Fruit fly (Drosophila melanogaster) whole organism, embryonic: Measurements from ENCODE around the gene RASSF8.

Source experiments
- CG10267 ChIP-seq: fragments of 200-800 bp; sonication (Bioruptor generic); optimal IDR thresholded peaks from 2 replicates; lab custom pipeline; 2018; ENCODE audit warnings: missing biosample characterization, mild to moderate bottlenecking, missing genetic modification characterization, moderate library complexity
- CG11560 ChIP-seq: fragments of 200-800 bp; sonication (Bioruptor generic); IDR thresholded peaks from 3 replicates; pipeline ENCODE4 v1.3.6; 2022; ENCODE audit warnings: missing biosample characterization, missing genetic modification characterization
- CG12071 ChIP-seq: fragments of 200-800 bp; sonication (Bioruptor generic); optimal IDR thresholded peaks from 3 replicates; lab custom pipeline; 2018; ENCODE audit warnings: missing biosample characterization, mild to moderate bottlenecking, missing genetic modification characterization
- CG12659 ChIP-seq: fragments of 200-800 bp; sonication (Bioruptor generic); optimal IDR thresholded peaks from 3 replicates; lab custom pipeline; 2017; ENCODE audit warnings: mild to moderate bottlenecking, missing biosample characterization, missing genetic modification reagents, missing genetic modification characterization
- CG13624 ChIP-seq: fragments of 200-800 bp; sonication (Bioruptor generic); optimal IDR thresholded peaks from 2 replicates; lab custom pipeline; 2016; ENCODE audit warnings: missing biosample characterization, missing genetic modification characterization
- CG13894 ChIP-seq: fragments of 200-800 bp; sonication (Bioruptor generic); optimal IDR thresholded peaks from 3 replicates; lab custom pipeline; 2018; ENCODE audit warnings: missing biosample characterization, mild to moderate bottlenecking, missing genetic modification characterization, moderate library complexity
- CG14014 ChIP-seq: fragments of 200-800 bp; sonication (Bioruptor generic); IDR thresholded peaks from 2 replicates; pipeline ENCODE4 v1.3.6; 2022; ENCODE audit warnings: missing biosample characterization, missing genetic modification characterization
- CG14667 ChIP-seq: fragments of 200-800 bp; sonication (Bioruptor generic); IDR thresholded peaks from 2 replicates; pipeline ENCODE4 v1.3.6; 2022; ENCODE audit warnings: missing biosample characterization, missing genetic modification characterization
- CG14710 ChIP-seq: fragments of 200-800 bp; sonication (Bioruptor generic); optimal IDR thresholded peaks from 3 replicates; lab custom pipeline; 2019; ENCODE audit warnings: missing biosample characterization, mild to moderate bottlenecking, missing genetic modification characterization, moderate library complexity
- CG15601 ChIP-seq: fragments of 200-800 bp; sonication (Bioruptor generic); optimal IDR thresholded peaks from 3 replicates; lab custom pipeline; 2019; ENCODE audit warnings: missing biosample characterization, mild to moderate bottlenecking, missing genetic modification characterization, moderate library complexity
- CG16779 ChIP-seq: fragments of 200-800 bp; sonication (Bioruptor generic); IDR thresholded peaks from 2 replicates; pipeline ENCODE4 v1.3.6; 2022; ENCODE audit warnings: missing biosample characterization, missing genetic modification characterization
- CG17328 ChIP-seq: fragments of 200-800 bp; sonication (Bioruptor generic); IDR thresholded peaks from 2 replicates; pipeline ENCODE4 v1.3.6; 2022; ENCODE audit warnings: missing biosample characterization, missing genetic modification characterization
- CG17359 ChIP-seq: fragments of 200-800 bp; sonication (Bioruptor generic); optimal IDR thresholded peaks from 3 replicates; lab custom pipeline; 2018; ENCODE audit warnings: missing biosample characterization, mild to moderate bottlenecking, missing genetic modification characterization, moderate library complexity
- CG18262 ChIP-seq: fragments of 200-800 bp; optimal IDR thresholded peaks from 3 replicates; lab custom pipeline; 2019; ENCODE audit warnings: missing biosample characterization, mild to moderate bottlenecking, missing genetic modification characterization, moderate library complexity
- CG30020 ChIP-seq: fragments of 200-800 bp; optimal IDR thresholded peaks from 2 replicates; lab custom pipeline; 2019; ENCODE audit warnings: missing biosample characterization, mild to moderate bottlenecking, missing genetic modification characterization, moderate library complexity
- CG31224 ChIP-seq: fragments of 200-800 bp; sonication (Bioruptor generic); IDR thresholded peaks from 2 replicates; pipeline ENCODE4 v1.3.6; 2022; ENCODE audit warnings: missing biosample characterization, missing genetic modification characterization
- CG3995 ChIP-seq: fragments of 200-800 bp; sonication (Bioruptor generic); optimal IDR thresholded peaks from 3 replicates; lab custom pipeline; 2016; ENCODE audit warnings: missing biosample characterization, missing genetic modification characterization
- CG4424 ChIP-seq: fragments of 200-800 bp; sonication (Bioruptor generic); optimal IDR thresholded peaks from 3 replicates; lab custom pipeline; 2016; ENCODE audit warnings: missing biosample characterization, missing genetic modification characterization
- CG8290 ChIP-seq, 3 experiments: fragments of 200-800 bp; sonication (Bioruptor generic); optimal IDR thresholded peaks; 2 replicates each; lab custom pipeline; 2016 to 2019; ENCODE audit warnings: missing biosample characterization in 3 of 3, missing genetic modification characterization in 3 of 3, mild to moderate bottlenecking in 2 of 3, moderate library complexity in 1 of 3
- CG8924 ChIP-seq: fragments of 200-800 bp; optimal IDR thresholded peaks from 3 replicates; lab custom pipeline; 2019; ENCODE audit warnings: missing biosample characterization, mild to moderate bottlenecking, missing genetic modification characterization, moderate library complexity
- Dll ChIP-seq: fragments of 200-800 bp; sonication (Bioruptor generic); IDR thresholded peaks from 4 replicates; pipeline ENCODE4 v1.3.6; 2022; ENCODE audit warnings: missing biosample characterization, missing genetic modification characterization; ENCODE audit not compliant: partially characterized antibody
- Doc3 ChIP-seq: fragments of 200-800 bp; sonication (Bioruptor generic); IDR thresholded peaks from 3 replicates; pipeline ENCODE4 v1.3.6; 2022; ENCODE audit warnings: missing biosample characterization, missing genetic modification characterization; ENCODE audit not compliant: partially characterized antibody
- HHEX ChIP-seq: fragments of 200-800 bp; sonication (Bioruptor generic); optimal IDR thresholded peaks from 3 replicates; lab custom pipeline; 2017; ENCODE audit warnings: missing biosample characterization, mild to moderate bottlenecking, missing genetic modification characterization, missing genetic modification reagents
- HLH3B ChIP-seq: fragments of 200-800 bp; sonication (Bioruptor generic); IDR thresholded peaks from 2 replicates; pipeline ENCODE4 v1.3.6; 2022; ENCODE audit warnings: missing biosample characterization, missing genetic modification characterization
- Lhr ChIP-seq: fragments of 200-800 bp; sonication (Bioruptor generic); optimal IDR thresholded peaks from 3 replicates; lab custom pipeline; 2017; ENCODE audit warnings: mild to moderate bottlenecking, missing biosample characterization, missing genetic modification reagents, missing genetic modification characterization
- Meics ChIP-seq: fragments of 200-800 bp; sonication (Bioruptor generic); optimal IDR thresholded peaks from 2 replicates; lab custom pipeline; 2017; ENCODE audit warnings: missing biosample characterization, mild to moderate bottlenecking, missing genetic modification characterization
- NK7.1 ChIP-seq: fragments of 200-800 bp; sonication (Bioruptor generic); optimal IDR thresholded peaks from 3 replicates; lab custom pipeline; 2016; ENCODE audit warnings: missing biosample characterization, missing genetic modification characterization
- Pdp1 ChIP-seq, 2 experiments: fragments of 200-800 bp; sonication (Bioruptor generic); optimal IDR thresholded peaks; 3 replicates each; lab custom pipeline; 2016; ENCODE audit warnings: missing biosample characterization in 2 of 2, missing genetic modification characterization in 2 of 2, mild to moderate bottlenecking in 1 of 2, moderate library complexity in 1 of 2
- Ptx1 ChIP-seq: fragments of 200-800 bp; sonication (Bioruptor generic); IDR thresholded peaks from 2 replicates; pipeline ENCODE4 v1.3.6; 2022; ENCODE audit warnings: missing biosample characterization, missing genetic modification characterization
- Sox100B ChIP-seq: fragments of 200-800 bp; sonication (Bioruptor generic); optimal IDR thresholded peaks from 3 replicates; lab custom pipeline; 2018; ENCODE audit warnings: missing biosample characterization, mild to moderate bottlenecking, missing genetic modification characterization
- abd-A ChIP-seq: fragments of 200-800 bp; sonication (Bioruptor generic); optimal IDR thresholded peaks from 3 replicates; lab custom pipeline; 2019; ENCODE audit warnings: missing biosample characterization, mild to moderate bottlenecking, missing genetic modification characterization, moderate library complexity
- aop ChIP-seq: fragments of 200-800 bp; sonication (Bioruptor generic); IDR thresholded peaks from 2 replicates; pipeline ENCODE4 v1.3.6; 2022; ENCODE audit warnings: missing biosample characterization, missing genetic modification characterization
- az2 ChIP-seq: fragments of 200-800 bp; sonication (Bioruptor generic); optimal IDR thresholded peaks from 3 replicates; lab custom pipeline; 2016; ENCODE audit warnings: missing biosample characterization, missing genetic modification characterization
- bcd ChIP-seq: fragments of 200-800 bp; sonication (Bioruptor generic); optimal IDR thresholded peaks from 2 replicates; lab custom pipeline; 2017; ENCODE audit warnings: missing biosample characterization, mild to moderate bottlenecking, missing genetic modification characterization
- cato ChIP-seq: fragments of 200-800 bp; sonication (Bioruptor generic); optimal IDR thresholded peaks from 2 replicates; lab custom pipeline; 2016; ENCODE audit warnings: missing biosample characterization, missing genetic modification characterization, borderline replicate concordance
- cg ChIP-seq: fragments of 200-800 bp; sonication (Bioruptor generic); optimal IDR thresholded peaks from 3 replicates; lab custom pipeline; 2019; ENCODE audit warnings: missing biosample characterization, mild to moderate bottlenecking, missing genetic modification characterization, moderate library complexity
- chinmo ChIP-seq: fragments of 200-800 bp; sonication (Bioruptor generic); IDR thresholded peaks from 4 replicates; pipeline ENCODE4 v1.3.6; 2022; ENCODE audit warnings: missing biosample characterization, missing genetic modification characterization; ENCODE audit not compliant: partially characterized antibody
- chm ChIP-seq: fragments of 200-800 bp; sonication (Bioruptor generic); IDR thresholded peaks from 2 replicates; pipeline ENCODE4 v1.3.6; 2022; ENCODE audit warnings: missing biosample characterization, missing genetic modification characterization
- dpn ChIP-seq, 2 experiments: fragments of 200-800 bp; sonication (Bioruptor generic); optimal IDR thresholded peaks; 3 replicates each; lab custom pipeline; 2016; ENCODE audit warnings: missing biosample characterization in 2 of 2, missing genetic modification characterization in 2 of 2
- dysf ChIP-seq: fragments of 200-800 bp; sonication (Bioruptor generic); IDR thresholded peaks from 3 replicates; pipeline ENCODE4 v1.3.6; 2022; ENCODE audit warnings: missing biosample characterization, missing genetic modification characterization
- ems ChIP-seq: fragments of 200-800 bp; sonication (Bioruptor generic); optimal IDR thresholded peaks from 3 replicates; lab custom pipeline; 2016; ENCODE audit warnings: missing biosample characterization, missing genetic modification characterization
- gce ChIP-seq: fragments of 200-800 bp; sonication (Bioruptor generic); IDR thresholded peaks from 3 replicates; pipeline ENCODE4 v1.3.6; 2022; ENCODE audit warnings: missing biosample characterization, missing genetic modification characterization
- lola ChIP-seq, 3 experiments: fragments of >200 bp in 2 of 3; fragments of 200-800 bp in 1 of 3; sonication (Bioruptor generic) in 1 of 3; optimal IDR thresholded peaks; 2 replicates each; lab custom pipeline; 2017 to 2019; ENCODE audit warnings: missing biosample characterization in 3 of 3, missing genetic modification characterization in 3 of 3, mild to moderate bottlenecking in 1 of 3, moderate library complexity in 1 of 3
- ranshi ChIP-seq: fragments of 200-800 bp; sonication (Bioruptor generic); IDR thresholded peaks from 2 replicates; pipeline ENCODE4 v1.3.6; 2022; ENCODE audit warnings: missing biosample characterization, missing genetic modification characterization
- row ChIP-seq: fragments of 200-800 bp; sonication (Bioruptor generic); IDR thresholded peaks from 3 replicates; pipeline ENCODE4 v1.3.6; 2022; ENCODE audit warnings: missing biosample characterization, missing genetic modification characterization
- sens ChIP-seq: fragments of 200-800 bp; sonication (Bioruptor generic); peaks from one replicate; lab custom pipeline; 2016; ENCODE audit warnings: missing biosample characterization, missing genetic modification characterization
- ssp ChIP-seq: fragments of 200-800 bp; sonication (Bioruptor generic); IDR thresholded peaks from 2 replicates; pipeline ENCODE4 v1.3.6; 2022; ENCODE audit warnings: missing biosample characterization, missing genetic modification characterization
- zen2 ChIP-seq: fragments of 200-800 bp; sonication (Bioruptor generic); IDR thresholded peaks from 3 replicates; pipeline ENCODE4 v1.3.6; 2022; ENCODE audit warnings: missing biosample characterization, missing genetic modification characterization; ENCODE audit not compliant: partially characterized antibody

The RASSF8 gene

DNA sequence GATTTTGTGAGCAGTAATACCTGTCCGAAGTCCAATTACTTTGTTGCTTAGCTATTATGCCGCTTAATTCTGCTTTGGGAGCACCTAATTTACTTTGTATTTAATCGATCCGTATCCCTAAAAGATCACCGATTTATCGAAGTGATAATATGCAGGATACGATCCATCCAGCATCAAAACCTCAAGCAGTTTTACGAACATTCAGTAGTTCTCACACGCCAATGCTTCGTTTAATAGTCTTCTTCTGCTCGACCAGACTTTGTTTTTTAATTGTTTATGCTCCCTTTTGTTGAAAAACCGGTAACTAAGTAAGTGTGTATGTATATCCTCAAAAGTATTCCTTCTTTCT is 13.4 kb upstream of the RASSF8 start:
- TF ChIP-seq gce (GFP tag; lab: Robert Waterston, UW) (0 out of 3 replicates have a peak, but pooled peaks have one; percentile 0), Dll (GFP tag; lab: Robert Waterston, UW) (0 out of 4 replicates have a peak, but pooled peaks have one; percentile 6), row (0 out of 3 replicates have a peak, but pooled peaks have one; percentile 3), CG12659 (GFP tag; lab: Kevin White, UChicago) (no peak), cato (no peak), Doc3 (GFP tag; lab: Robert Waterston, UW) (peak; percentile 3; the same call in 1 of the 3 replicates), CG11560 (tag; lab: Robert Waterston, UW) (no peak), chm (0 out of 2 replicates have a peak, but pooled peaks have one; percentile 2), CG18262 (peak; percentile 1), CG30020 (tag; lab: Kevin White, UChicago) (peak; percentile 52), az2 (GFP tag; lab: Kevin White, UChicago) (no peak), CG14710 (tag; lab: Kevin White, UChicago) (peak; percentile 35), dpn (GFP tag; optimal IDR thresholded peaks at IDR 0.05; lab: Kevin White, UChicago) (peak in 1 of 2 experiments; percentile 5), lola (GFP tag; optimal IDR thresholded peaks at IDR 0.05; lab: Kevin White, UChicago) (peak in 1 of 3 experiments; percentile 15), CG14667 (GFP tag; lab: Robert Waterston, UW) (no peak), ssp (GFP tag; lab: Robert Waterston, UW) (no peak), CG8290 (GFP tag; optimal IDR thresholded peaks at IDR 0.05; lab: Kevin White, UChicago) (peak; percentile 38), CG8290 (tag; optimal IDR thresholded peaks at IDR 0.05; lab: Kevin White, UChicago) (peak in 1 of 2 experiments; percentile 64), CG15601 (no peak), CG12071 (GFP tag; lab: Kevin White, UChicago) (no peak), CG8924 (peak; percentile 1), cg (GFP tag; lab: Kevin White, UChicago) (peak; percentile 30), ranshi (GFP tag; lab: Robert Waterston, UW) (peak; percentile 33; the same call in 1 of the 2 replicates)

DNA sequence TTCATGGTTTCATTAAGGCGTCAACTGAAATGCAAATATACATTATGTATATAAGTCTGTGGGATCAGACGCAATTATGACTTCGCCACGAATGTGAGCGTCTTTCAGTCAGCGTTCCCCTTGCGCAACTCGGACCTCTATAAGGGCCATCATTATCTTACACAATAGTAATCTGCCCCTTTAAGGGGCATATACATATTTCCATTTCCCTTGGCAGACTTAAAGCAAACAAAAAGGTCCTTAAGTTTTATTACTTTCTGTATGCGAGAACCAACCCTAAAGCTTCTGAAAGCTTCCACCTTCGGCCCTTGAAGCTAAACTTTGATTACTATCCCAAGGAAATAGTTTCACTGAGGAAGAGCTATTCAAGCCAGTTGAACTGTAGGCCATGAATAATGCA is 11.2 kb upstream of the RASSF8 start:
- TF ChIP-seq CG13624 (GFP tag; lab: Kevin White, UChicago): no peak
- peak; percentile 52 for TF ChIP-seq abd-A
- TF ChIP-seq CG13894 (tag; lab: Kevin White, UChicago): peak; percentile 64
- TF ChIP-seq Meics (GFP tag; lab: Kevin White, UChicago): no peak
- no peak for TF ChIP-seq NK7.1 (GFP tag; lab: Kevin White, UChicago)
- TF ChIP-seq chinmo (GFP tag; lab: Robert Waterston, UW): no peak
- no peak for TF ChIP-seq Sox100B (GFP tag; lab: Kevin White, UChicago)
- TF ChIP-seq Pdp1 (GFP tag; optimal IDR thresholded peaks at IDR 0.05; lab: Kevin White, UChicago): peak in 1 of 2 experiments; percentile 32
- TF ChIP-seq sens (GFP tag; lab: Kevin White, UChicago): peak; percentile 58
- no peak for TF ChIP-seq ems (GFP tag; lab: Kevin White, UChicago)
- TF ChIP-seq bcd (GFP tag; lab: Kevin White, UChicago): no peak

DNA sequence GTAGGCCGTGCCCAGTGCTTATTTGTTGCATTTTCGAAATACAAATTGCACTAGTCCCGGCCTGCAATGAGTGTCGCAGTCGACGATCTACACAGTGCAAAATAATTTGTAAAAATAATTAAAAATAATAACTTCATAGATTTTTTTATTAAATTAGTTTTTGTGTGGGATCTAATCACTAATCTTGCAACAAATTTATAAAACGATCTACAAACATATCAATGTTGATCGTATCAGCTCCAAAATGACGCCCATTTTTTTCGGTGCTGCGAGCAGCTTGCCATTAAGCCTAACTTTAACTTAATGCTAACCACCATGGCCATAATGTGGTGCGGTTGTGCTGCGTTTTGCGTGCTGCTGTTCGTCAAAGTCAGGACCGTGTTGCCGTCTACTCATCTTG is 10.2 kb upstream of the RASSF8 start:
- TF ChIP-seq CG14014 (GFP tag; lab: Robert Waterston, UW) (0 out of 2 replicates have a peak, but pooled peaks have one; percentile 25), CG3995 (GFP tag; lab: Kevin White, UChicago) (no peak), HHEX (no peak), HLH3B (peak; percentile 40; the same call in 1 of the 2 replicates), zen2 (GFP tag; lab: Robert Waterston, UW) (no peak), CG13894 (tag; lab: Kevin White, UChicago) (no peak), CG16779 (GFP tag; lab: Robert Waterston, UW) (no peak), aop (GFP tag; lab: Robert Waterston, UW) (no peak), CG17359 (tag; lab: Kevin White, UChicago) (peak; percentile 38), CG4424 (GFP tag; lab: Kevin White, UChicago) (peak; percentile 23), CG17328 (GFP tag; lab: Robert Waterston, UW) (no peak), dysf (GFP tag; lab: Robert Waterston, UW) (peak; percentile 41; the same call in 2 of the 3 replicates), CG10267 (peak; percentile 4), Ptx1 (GFP tag; lab: Robert Waterston, UW) (0 out of 2 replicates have a peak, but pooled peaks have one; percentile 36), CG31224 (GFP tag; lab: Robert Waterston, UW) (0 out of 2 replicates have a peak, but pooled peaks have one; percentile 21), Lhr (GFP tag; lab: Kevin White, UChicago) (no peak)
